Fruit fly (Drosophila melanogaster): ENCODE data around the gene CheB38b.

DNA sequence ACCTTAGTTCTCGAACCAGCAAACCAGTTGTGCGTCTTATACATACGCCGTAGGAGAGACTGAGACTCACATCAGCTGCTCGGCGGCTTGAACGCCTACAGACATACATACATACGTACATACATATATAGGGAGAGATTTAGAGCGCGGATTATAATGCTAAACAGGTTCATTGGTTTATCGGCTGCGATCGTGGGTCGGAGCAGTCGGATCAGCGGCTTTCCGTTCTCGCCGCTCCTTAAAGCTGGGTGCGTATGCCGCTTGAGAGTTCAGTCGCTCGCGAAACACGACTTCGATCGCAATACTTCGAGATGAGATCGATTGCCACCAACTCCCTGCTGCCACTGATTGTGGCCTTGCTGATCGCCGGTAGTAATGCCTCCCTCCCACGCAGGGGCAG lies 8.2 kb upstream of the CheB38b start:
- no peak for TF ChIP-seq psq (optimal IDR thresholded peaks at IDR 0.05)
- no peak for TF ChIP-seq insv (optimal IDR thresholded peaks at IDR 0.05)
